Worm (Caenorhabditis elegans): ENCODE results near the gene F47D12.6.

F47D12.6 gene

ce11 chrIII:6311452-6311851 lies 24.4 kb upstream of the F47D12.6 start:
- TF ChIP-seq blmp-1 (tag; optimal IDR thresholded peaks at IDR 0.05) (no peak), lin-32 (GFP tag; optimal IDR thresholded peaks at IDR 0.05) (no peak), M03D4.4 (tag; optimal IDR thresholded peaks at IDR 0.05) (no peak)

DNA sequence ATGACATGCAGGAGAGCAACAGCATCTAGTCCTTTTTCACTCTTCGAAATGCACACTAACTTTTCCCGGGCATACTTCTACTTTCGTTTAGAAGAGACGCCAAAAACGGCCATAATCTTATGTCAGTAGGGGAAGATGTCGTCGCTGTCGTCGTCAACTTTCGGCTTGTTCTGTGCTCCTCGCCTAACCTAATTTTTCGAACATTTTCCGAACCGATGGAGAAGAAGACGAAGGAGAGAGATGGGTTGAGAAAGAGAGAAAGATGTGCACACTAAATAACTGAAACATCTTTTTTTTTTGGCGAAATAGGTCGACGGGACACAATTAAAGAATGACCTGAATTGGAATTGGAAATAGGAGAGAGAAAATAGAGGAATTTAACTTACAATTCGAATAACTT lies 23.3 kb upstream of the F47D12.6 start:
- TF ChIP-seq ces-1 (GFP tag; optimal IDR thresholded peaks at IDR 0.05) (peak; percentile 89), mep-1 (tag; optimal IDR thresholded peaks at IDR 0.05) (no peak)

- TF ChIP-seq ceh-39 (tag; optimal IDR thresholded peaks at IDR 0.05) (no peak), unc-62 (GFP tag; optimal IDR thresholded peaks at IDR 0.05) (no peak), blmp-1 (tag; optimal IDR thresholded peaks at IDR 0.05) (no peak), pha-4 (tag; optimal IDR thresholded peaks at IDR 0.05) (no peak), bed-3 (GFP tag; optimal IDR thresholded peaks at IDR 0.05) (no peak), cnd-1 (tag; optimal IDR thresholded peaks at IDR 0.05) (no peak), lin-13 (tag; optimal IDR thresholded peaks at IDR 0.05) (no peak), hlh-1 (tag; optimal IDR thresholded peaks at IDR 0.05) (no peak)
These were observed 22.0 kb upstream of the F47D12.6 start, which contains the start of gene gar-2 for ce11 chrIII:6309066-6309465. Gene gar-2, plus strand, starts transcription at chrIII:6309366.

DNA sequence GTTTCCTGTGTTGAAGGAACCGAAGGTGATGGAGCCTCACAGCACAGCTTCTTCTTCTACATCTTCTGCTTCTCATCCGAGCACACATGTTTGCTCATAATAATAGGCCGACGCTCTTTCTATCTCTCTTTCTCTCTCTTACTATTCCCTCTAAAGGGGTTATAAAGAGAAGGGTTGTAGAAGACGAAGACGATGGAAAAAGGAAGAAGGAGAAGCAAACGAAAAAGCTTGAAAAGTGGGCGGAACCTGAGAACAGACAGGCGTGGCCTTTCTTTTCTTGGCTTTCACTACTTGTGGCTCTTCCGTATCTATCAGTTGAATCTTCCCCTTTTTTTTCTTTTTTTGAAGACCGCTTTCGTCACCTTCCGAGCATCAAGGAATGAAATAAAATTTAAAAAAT lies 20.7 kb upstream of the F47D12.6 start:
- TF ChIP-seq ces-1 (GFP tag; optimal IDR thresholded peaks at IDR 0.05): peak; percentile 82
- no peak for TF ChIP-seq mep-1 (tag; optimal IDR thresholded peaks at IDR 0.05)
- no peak for TF ChIP-seq flh-1 (GFP tag; optimal IDR thresholded peaks at IDR 0.05)
- TF ChIP-seq M03D4.4 (tag; optimal IDR thresholded peaks at IDR 0.05): no peak

ce11 chrIII:6303787-6304186 lies 16.7 kb upstream of the F47D12.6 start:
- no peak for TF ChIP-seq M03D4.4 (tag; optimal IDR thresholded peaks at IDR 0.05)
- no peak for TF ChIP-seq lin-32 (GFP tag; optimal IDR thresholded peaks at IDR 0.05)
- no peak for TF ChIP-seq elt-1 (tag; optimal IDR thresholded peaks at IDR 0.05; ENCODE audit: borderline replicate concordance, insufficient read depth)
- TF ChIP-seq flh-1 (GFP tag; optimal IDR thresholded peaks at IDR 0.05): no peak
- TF ChIP-seq ham-2 (GFP tag; optimal IDR thresholded peaks at IDR 0.05): no peak

ce11 chrIII:6303114-6303647 lies 16.1 kb upstream of the F47D12.6 start, which contains the start of gene F47D12.9:
Gene F47D12.9, minus strand, starts transcription at chrIII:6303380.
- TF ChIP-seq blmp-1 (tag; optimal IDR thresholded peaks at IDR 0.05) (no peak), nhr-12 (tag; optimal IDR thresholded peaks at IDR 0.05) (no peak), elt-1 (tag; optimal IDR thresholded peaks at IDR 0.05; ENCODE audit: borderline replicate concordance, insufficient read depth) (no peak), unc-62 (GFP tag; optimal IDR thresholded peaks at IDR 0.05) (peak; percentile 10), pha-4 (tag; optimal IDR thresholded peaks at IDR 0.05) (peak; percentile 62), nhr-28 (tag; optimal IDR thresholded peaks at IDR 0.05) (no peak), mep-1 (tag; optimal IDR thresholded peaks at IDR 0.05) (peak; percentile 54), lsy-2 (tag; optimal IDR thresholded peaks at IDR 0.05) (no peak), zip-8 (tag; optimal IDR thresholded peaks at IDR 0.05) (no peak), nhr-2 (tag; optimal IDR thresholded peaks at IDR 0.05) (no peak), sem-2 (GFP tag; optimal IDR thresholded peaks at IDR 0.05) (no peak), M03D4.4 (tag; optimal IDR thresholded peaks at IDR 0.05) (no peak), mab-5 (tag; optimal IDR thresholded peaks at IDR 0.05) (no peak), flh-1 (GFP tag; optimal IDR thresholded peaks at IDR 0.05) (no peak), ceh-43 (GFP tag; optimal IDR thresholded peaks at IDR 0.05) (no peak), ceh-83 (GFP tag; optimal IDR thresholded peaks at IDR 0.05) (no peak), ces-1 (GFP tag; optimal IDR thresholded peaks at IDR 0.05) (peak; percentile 28), lin-32 (GFP tag; optimal IDR thresholded peaks at IDR 0.05) (no peak), unc-120 (tag; optimal IDR thresholded peaks at IDR 0.05; ENCODE audit: poor library complexity, severe bottlenecking) (peak; percentile 20), nhr-76 (tag; optimal IDR thresholded peaks at IDR 0.05) (no peak), tbx-8 (GFP tag; optimal IDR thresholded peaks at IDR 0.05) (no peak), nhr-237 (tag; optimal IDR thresholded peaks at IDR 0.05) (no peak), ceh-39 (tag; optimal IDR thresholded peaks at IDR 0.05) (no peak), bed-3 (GFP tag; optimal IDR thresholded peaks at IDR 0.05) (no peak), hlh-1 (tag; optimal IDR thresholded peaks at IDR 0.05) (peak; percentile 53), ham-2 (GFP tag; optimal IDR thresholded peaks at IDR 0.05) (no peak), drap-1 (GFP tag; optimal IDR thresholded peaks at IDR 0.05) (no peak), snpc-4 (tag; optimal IDR thresholded peaks at IDR 0.05) (no peak), lin-13 (tag; optimal IDR thresholded peaks at IDR 0.05) (peak; percentile 39), cnd-1 (tag; optimal IDR thresholded peaks at IDR 0.05) (no peak), elt-3 (tag; optimal IDR thresholded peaks at IDR 0.05) (no peak), mls-2 (tag; optimal IDR thresholded peaks at IDR 0.05) (no peak), unc-39 (tag; optimal IDR thresholded peaks at IDR 0.05) (no peak), ztf-11 (tag; optimal IDR thresholded peaks at IDR 0.05) (no peak), sptf-1 (tag; optimal IDR thresholded peaks at IDR 0.05) (no peak)
